Fruit fly (Drosophila melanogaster) whole organism, embryonic: ENCODE measurements around the gene cbt.

Experiments
- Atf6 ChIP-seq: fragments of 200-800 bp; sonication (Bioruptor generic); IDR thresholded peaks from 2 replicates; pipeline ENCODE4 v1.3.6; 2022; ENCODE audit warnings: missing biosample characterization, missing genetic modification characterization
- CG10209 ChIP-seq: fragments of 200-800 bp; sonication (Bioruptor generic); optimal IDR thresholded peaks from 3 replicates; lab custom pipeline; 2017; ENCODE audit warnings: missing biosample characterization, mild to moderate bottlenecking, missing genetic modification characterization, missing genetic modification reagents
- CG10366 ChIP-seq: fragments of 200-800 bp; sonication (Bioruptor generic); IDR thresholded peaks from 2 replicates; pipeline ENCODE4 v1.3.6; 2022; ENCODE audit warnings: missing biosample characterization, missing genetic modification characterization
- CG10565 ChIP-seq: fragments of 200-800 bp; sonication (Bioruptor generic); optimal IDR thresholded peaks from 3 replicates; lab custom pipeline; 2016; ENCODE audit warnings: missing biosample characterization, mild to moderate bottlenecking, missing genetic modification characterization
- CG11456 ChIP-seq: fragments of 200-800 bp; sonication (Bioruptor generic); IDR thresholded peaks from 3 replicates; pipeline ENCODE4 v1.3.6; 2022; ENCODE audit warnings: missing biosample characterization, missing genetic modification characterization
- CG13624 ChIP-seq: fragments of 200-800 bp; sonication (Bioruptor generic); optimal IDR thresholded peaks from 2 replicates; lab custom pipeline; 2016; ENCODE audit warnings: missing biosample characterization, missing genetic modification characterization
- CG14667 ChIP-seq: fragments of 200-800 bp; sonication (Bioruptor generic); IDR thresholded peaks from 2 replicates; pipeline ENCODE4 v1.3.6; 2022; ENCODE audit warnings: missing biosample characterization, missing genetic modification characterization
- CG15269 ChIP-seq: fragments of 200-800 bp; sonication (Bioruptor generic); optimal IDR thresholded peaks from 2 replicates; lab custom pipeline; 2018; ENCODE audit warnings: missing biosample characterization, mild to moderate bottlenecking, missing genetic modification characterization, moderate library complexity
- CG1603 ChIP-seq: fragments of 200-800 bp; sonication (Bioruptor generic); optimal IDR thresholded peaks from 2 replicates; lab custom pipeline; 2019; ENCODE audit warnings: missing biosample characterization, mild to moderate bottlenecking, missing genetic modification characterization, moderate library complexity
- CG16813 ChIP-seq: fragments of 200-800 bp; sonication (Bioruptor generic); IDR thresholded peaks from 3 replicates; pipeline ENCODE4 v1.3.6; 2022; ENCODE audit warnings: missing biosample characterization, missing genetic modification characterization; ENCODE audit not compliant: partially characterized antibody
- CG17612 ChIP-seq: fragments of 200-800 bp; sonication (Bioruptor generic); IDR thresholded peaks from 2 replicates; pipeline ENCODE4 v1.3.6; 2022; ENCODE audit warnings: missing biosample characterization, missing genetic modification characterization
- CG17802 ChIP-seq: fragments of 200-800 bp; sonication (Bioruptor generic); optimal IDR thresholded peaks from 2 replicates; lab custom pipeline; 2018; ENCODE audit warnings: missing biosample characterization, mild to moderate bottlenecking, missing genetic modification characterization, moderate library complexity
- CG17829 ChIP-seq: fragments of 200-800 bp; optimal IDR thresholded peaks from 2 replicates; lab custom pipeline; 2019; ENCODE audit warnings: missing biosample characterization, mild to moderate bottlenecking, missing genetic modification characterization, moderate library complexity
- CG2202 ChIP-seq: fragments of 200-800 bp; sonication (Bioruptor generic); optimal IDR thresholded peaks from 2 replicates; lab custom pipeline; 2018; ENCODE audit warnings: missing biosample characterization, mild to moderate bottlenecking, missing genetic modification characterization
- CG2889 ChIP-seq: fragments of 200-800 bp; sonication (Bioruptor generic); IDR thresholded peaks from 3 replicates; pipeline ENCODE4 v1.3.6; 2022; ENCODE audit warnings: missing biosample characterization, missing genetic modification characterization
- CG31224 ChIP-seq: fragments of 200-800 bp; sonication (Bioruptor generic); IDR thresholded peaks from 2 replicates; pipeline ENCODE4 v1.3.6; 2022; ENCODE audit warnings: missing biosample characterization, missing genetic modification characterization
- CG3726 ChIP-seq: fragments of 200-800 bp; sonication (Bioruptor generic); IDR thresholded peaks from 3 replicates; pipeline ENCODE4, ENCODE4 v1.3.6; 2022; ENCODE audit warnings: missing biosample characterization, missing genetic modification characterization
- CG4282 ChIP-seq: fragments of 200-800 bp; sonication (Bioruptor generic); optimal IDR thresholded peaks from 2 replicates; lab custom pipeline; 2016; ENCODE audit warnings: missing biosample characterization, missing genetic modification characterization
- CG7372 ChIP-seq: fragments of 200-800 bp; sonication (Bioruptor generic); IDR thresholded peaks from 2 replicates; pipeline ENCODE4 v1.3.6; 2022; ENCODE audit warnings: missing biosample characterization, missing genetic modification characterization
- CG7987 ChIP-seq: fragments of 200-800 bp; sonication (Bioruptor generic); optimal IDR thresholded peaks from 2 replicates; lab custom pipeline; 2018; ENCODE audit warnings: missing biosample characterization, mild to moderate bottlenecking, missing genetic modification characterization, moderate library complexity
- CG8089 ChIP-seq: fragments of 200-800 bp; sonication (Bioruptor generic); optimal IDR thresholded peaks from 3 replicates; lab custom pipeline; 2016; ENCODE audit warnings: missing biosample characterization, missing genetic modification characterization
- CG8281 ChIP-seq: fragments of 200-800 bp; sonication (Bioruptor generic); optimal IDR thresholded peaks from 2 replicates; lab custom pipeline; 2018; ENCODE audit warnings: missing biosample characterization, mild to moderate bottlenecking, missing genetic modification characterization, moderate library complexity
- CG8765 ChIP-seq: fragments of 200-800 bp; sonication (Bioruptor generic); IDR thresholded peaks from 2 replicates; pipeline ENCODE4 v1.3.6; 2022; ENCODE audit warnings: missing biosample characterization, missing genetic modification characterization
- Ets97D ChIP-seq: fragments of 200-800 bp; sonication (Bioruptor generic); optimal IDR thresholded peaks from 3 replicates; lab custom pipeline; 2016; ENCODE audit warnings: missing biosample characterization, missing genetic modification characterization
- Gsc ChIP-seq: fragments of 200-800 bp; sonication (Bioruptor generic); IDR thresholded peaks from 2 replicates; pipeline ENCODE4 v1.3.6; 2022; ENCODE audit warnings: missing biosample characterization, missing genetic modification characterization
- Gug ChIP-seq: fragments of 200-800 bp; sonication (Bioruptor generic); IDR thresholded peaks from 4 replicates; pipeline ENCODE4 v1.3.6; 2022; ENCODE audit warnings: missing biosample characterization, missing genetic modification characterization
- HLH54F ChIP-seq: fragments of 200-800 bp; sonication (Bioruptor generic); optimal IDR thresholded peaks from 3 replicates; lab custom pipeline; 2016; ENCODE audit warnings: missing biosample characterization, missing genetic modification characterization
- Jarid2 ChIP-seq: fragments of 200-800 bp; sonication (Bioruptor generic); optimal IDR thresholded peaks from 3 replicates; lab custom pipeline; 2017; ENCODE audit warnings: mild to moderate bottlenecking, missing biosample characterization, missing genetic modification reagents, missing genetic modification characterization
- Meics ChIP-seq: fragments of 200-800 bp; sonication (Bioruptor generic); optimal IDR thresholded peaks from 2 replicates; lab custom pipeline; 2017; ENCODE audit warnings: missing biosample characterization, mild to moderate bottlenecking, missing genetic modification characterization
- Nf-YB ChIP-seq: fragments of 200-800 bp; sonication (Bioruptor generic); optimal IDR thresholded peaks from 3 replicates; lab custom pipeline; 2019; ENCODE audit warnings: missing biosample characterization, mild to moderate bottlenecking, missing genetic modification characterization, moderate library complexity
- Oli ChIP-seq: fragments of 200-800 bp; sonication (Bioruptor generic); optimal IDR thresholded peaks from 2 replicates; lab custom pipeline; 2018; ENCODE audit warnings: missing biosample characterization, mild to moderate bottlenecking, missing genetic modification characterization, moderate library complexity
- Six4 ChIP-seq: fragments of 200-800 bp; sonication (Bioruptor generic); optimal IDR thresholded peaks from 2 replicates; lab custom pipeline; 2016; ENCODE audit warnings: missing biosample characterization, missing genetic modification characterization
- Vsx1 ChIP-seq: fragments of 200-800 bp; sonication (Bioruptor generic); optimal IDR thresholded peaks from 2 replicates; lab custom pipeline; 2017; ENCODE audit warnings: missing biosample characterization, mild to moderate bottlenecking, missing genetic modification characterization, missing genetic modification reagents
- ase ChIP-seq: fragments of 200-800 bp; sonication (Bioruptor generic); IDR thresholded peaks from 3 replicates; pipeline ENCODE4 v1.3.6; 2022; ENCODE audit warnings: missing biosample characterization, missing genetic modification characterization
- cad ChIP-seq: fragments of >200 bp; optimal IDR thresholded peaks from 2 replicates; lab custom pipeline; 2017; ENCODE audit warnings: missing biosample characterization, missing genetic modification characterization
- croc ChIP-seq: fragments of 200-800 bp; sonication (Bioruptor generic); conservative IDR thresholded peaks from 3 replicates; pipeline ENCODE4 v1.3.6; 2022; ENCODE audit warnings: missing biosample characterization, missing genetic modification characterization
- dmrt99B ChIP-seq: fragments of 200-800 bp; sonication (Bioruptor generic); optimal IDR thresholded peaks from 2 replicates; lab custom pipeline; 2018; ENCODE audit warnings: missing biosample characterization, mild to moderate bottlenecking, missing genetic modification characterization, moderate library complexity
- fd96Cb ChIP-seq: fragments of 200-800 bp; sonication (Bioruptor generic); optimal IDR thresholded peaks from 2 replicates; lab custom pipeline; 2018; ENCODE audit warnings: missing biosample characterization, mild to moderate bottlenecking, missing genetic modification characterization, moderate library complexity
- gro ChIP-seq: fragments of 200-800 bp; sonication (Bioruptor generic); optimal IDR thresholded peaks from 2 replicates; lab custom pipeline; 2016; ENCODE audit warnings: missing biosample characterization, missing genetic modification characterization
- jigr1 ChIP-seq: fragments of 200-800 bp; sonication (Bioruptor generic); IDR thresholded peaks from 3 replicates; pipeline ENCODE4 v1.3.6; 2022; ENCODE audit warnings: missing biosample characterization, missing genetic modification characterization
- jumu ChIP-seq: fragments of 200-800 bp; sonication (Bioruptor generic); optimal IDR thresholded peaks from 3 replicates; lab custom pipeline; 2016; ENCODE audit warnings: missing biosample characterization, missing genetic modification characterization
- klu ChIP-seq: fragments of 200-800 bp; sonication (Bioruptor generic); IDR thresholded peaks from 2 replicates; pipeline ENCODE4 v1.3.6; 2022; ENCODE audit warnings: missing biosample characterization, missing genetic modification characterization
- lab ChIP-seq: fragments of 200-800 bp; sonication (Bioruptor generic); optimal IDR thresholded peaks from 3 replicates; lab custom pipeline; 2017; ENCODE audit warnings: missing biosample characterization, missing genetic modification characterization, mild to moderate bottlenecking, moderate library complexity, missing genetic modification reagents
- lmd ChIP-seq: fragments of 200-800 bp; sonication (Bioruptor generic); IDR thresholded peaks from 2 replicates; pipeline ENCODE4 v1.3.6; 2022; ENCODE audit warnings: missing biosample characterization, missing genetic modification characterization
- luna ChIP-seq: fragments of 200-800 bp; sonication (Bioruptor generic); optimal IDR thresholded peaks from 2 replicates; lab custom pipeline; 2016; ENCODE audit warnings: missing biosample characterization, missing genetic modification characterization
- ro ChIP-seq: fragments of 200-800 bp; sonication (Bioruptor generic); IDR thresholded peaks from 2 replicates; pipeline ENCODE4 v1.3.6; 2022; ENCODE audit warnings: missing biosample characterization, missing genetic modification characterization
- sug ChIP-seq: fragments of 200-800 bp; optimal IDR thresholded peaks from 2 replicates; lab custom pipeline; 2019; ENCODE audit warnings: missing biosample characterization, mild to moderate bottlenecking, missing genetic modification characterization, moderate library complexity
- tgo ChIP-seq: fragments of 200-800 bp; sonication (Bioruptor generic); IDR thresholded peaks from 3 replicates; pipeline ENCODE4 v1.3.6; 2022; ENCODE audit warnings: missing biosample characterization, missing genetic modification characterization
- twi ChIP-seq: fragments of 200-800 bp; optimal IDR thresholded peaks from 2 replicates; lab custom pipeline; 2019; ENCODE audit warnings: missing biosample characterization, mild to moderate bottlenecking, missing genetic modification characterization, moderate library complexity
- tx ChIP-seq: fragments of 200-800 bp; sonication (Bioruptor generic); optimal IDR thresholded peaks from 2 replicates; lab custom pipeline; 2016; ENCODE audit warnings: missing biosample characterization, missing genetic modification characterization
- wdn ChIP-seq: fragments of 200-800 bp; sonication (Bioruptor generic); IDR thresholded peaks from 2 replicates; pipeline ENCODE4 v1.3.6; 2022; ENCODE audit warnings: missing biosample characterization, missing genetic modification characterization

Gene cbt

dm6 chr2L:430820-431628 lies 48.5 kb downstream of the cbt start, which contains the start of gene ex (continued):
- TF ChIP-seq CG14667 = no peak
- no peak for TF ChIP-seq CG10565 (GFP tag; lab: Kevin White, UChicago)
- TF ChIP-seq CG8281 (tag; lab: Kevin White, UChicago) = peak; percentile 23
- TF ChIP-seq Atf6 (GFP tag; lab: Robert Waterston, UW) = peak; percentile 58
- peak; percentile 67 for TF ChIP-seq CG15269 (tag; lab: Kevin White, UChicago)
- TF ChIP-seq CG17829 (tag; lab: Kevin White, UChicago) = peak; percentile 65
- TF ChIP-seq Oli = no peak
- no peak for TF ChIP-seq Six4
- no peak; the same call in 2 of the 3 replicates for TF ChIP-seq CG11456 (GFP tag; lab: Robert Waterston, UW)
- TF ChIP-seq CG7372 = no peak
- no peak for TF ChIP-seq jumu (GFP tag; lab: Kevin White, UChicago)
- no peak for TF ChIP-seq ase (GFP tag; lab: Robert Waterston, UW)
- TF ChIP-seq Ets97D (GFP tag; lab: Kevin White, UChicago) = no peak
- peak; percentile 61 for TF ChIP-seq cad (GFP tag; lab: Kevin White, UChicago)
- peak; percentile 39 for TF ChIP-seq twi
- no peak for TF ChIP-seq Gsc (GFP tag; lab: Robert Waterston, UW)
- TF ChIP-seq jigr1 (GFP tag; lab: Robert Waterston, UW) = no peak
- peak; percentile 14 for TF ChIP-seq CG13624 (GFP tag; lab: Kevin White, UChicago)
- TF ChIP-seq CG1603 (tag; lab: Kevin White, UChicago) = peak; percentile 22
- peak; percentile 62 for TF ChIP-seq Vsx1 (GFP tag; lab: Kevin White, UChicago)
- TF ChIP-seq CG7987 (GFP tag; lab: Kevin White, UChicago) = peak; percentile 92
- TF ChIP-seq CG4282 (GFP tag; lab: Kevin White, UChicago) = peak; percentile 20
- no peak for TF ChIP-seq CG3726 (GFP tag; lab: Robert Waterston, UW)
- TF ChIP-seq CG8765 (GFP tag; lab: Robert Waterston, UW) = no peak
- TF ChIP-seq dmrt99B (tag; lab: Kevin White, UChicago) = peak; percentile 33
- TF ChIP-seq ro = no peak
- no peak for TF ChIP-seq gro
- TF ChIP-seq sug (tag; lab: Kevin White, UChicago) = peak; percentile 52
- TF ChIP-seq tx (GFP tag; lab: Kevin White, UChicago) = no peak
- TF ChIP-seq CG17802 (tag; lab: Kevin White, UChicago) = no peak
- TF ChIP-seq CG17612 = no peak
- peak; percentile 70 for TF ChIP-seq CG2202 (tag; lab: Kevin White, UChicago)
- TF ChIP-seq lab (GFP tag; lab: Kevin White, UChicago) = peak; percentile 84
- TF ChIP-seq lmd (GFP tag; lab: Robert Waterston, UW) = no peak
- peak; percentile 72 for TF ChIP-seq Meics (GFP tag; lab: Kevin White, UChicago)
- TF ChIP-seq CG8089 (GFP tag; lab: Kevin White, UChicago) = peak; percentile 40
- no peak for TF ChIP-seq HLH54F (GFP tag; lab: Kevin White, UChicago)
- TF ChIP-seq tgo (GFP tag; lab: Robert Waterston, UW) = no peak
- TF ChIP-seq Jarid2 = peak; percentile 96
- TF ChIP-seq CG10209 = peak; percentile 56
- no peak for TF ChIP-seq CG2889 (GFP tag; lab: Robert Waterston, UW)
- TF ChIP-seq wdn (GFP tag; lab: Robert Waterston, UW) = no peak
- no peak for TF ChIP-seq Gug (GFP tag; lab: Robert Waterston, UW)
- TF ChIP-seq croc = no peak
- no peak for TF ChIP-seq klu
- no peak for TF ChIP-seq fd96Cb (tag; lab: Kevin White, UChicago)
- TF ChIP-seq Nf-YB (GFP tag; lab: Kevin White, UChicago) = peak; percentile 43
- no peak for TF ChIP-seq CG31224 (GFP tag; lab: Robert Waterston, UW)
- TF ChIP-seq luna (GFP tag; lab: Kevin White, UChicago) = peak; percentile 30
- TF ChIP-seq CG16813 = no peak
- TF ChIP-seq CG10366 (GFP tag; lab: Robert Waterston, UW) = no peak
